Worm (Caenorhabditis elegans): ENCODE results near the gene B0491.6.

DNA sequence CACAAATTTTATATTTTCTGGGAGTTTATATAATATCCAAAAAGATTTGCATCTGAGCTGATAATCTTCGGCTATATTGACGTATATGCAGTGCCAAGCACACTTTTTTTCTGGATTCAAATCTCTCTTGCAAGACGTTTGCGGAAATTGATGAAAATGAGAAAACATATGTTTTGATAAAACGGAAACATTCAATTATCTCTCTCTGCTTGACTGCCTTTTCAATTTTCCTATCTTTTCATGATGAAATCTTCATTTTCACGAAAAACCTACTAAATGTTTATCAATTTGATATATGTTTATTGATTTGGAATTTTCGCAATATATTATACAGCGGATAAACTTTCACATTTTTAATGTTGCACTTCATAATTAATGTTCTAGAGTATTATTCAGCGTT, 40.2 kb downstream of the B0491.6 start:
- TF ChIP-seq nhr-12 (tag; optimal IDR thresholded peaks at IDR 0.05) (no peak), aha-1 (tag; optimal IDR thresholded peaks at IDR 0.05) (no peak), irx-1 (tag; optimal IDR thresholded peaks at IDR 0.05) (no peak)
